Worm (Caenorhabditis elegans) whole organism, L4 larva: Measurements from ENCODE around the gene cutl-23.

Experiments used
- F10B5.3 ChIP-seq: sonication (generic microtip); optimal IDR thresholded peaks from 2 replicates; lab custom pipeline; 2016; ENCODE audit warnings: mild to moderate bottlenecking, missing genetic modification characterization, missing compliant biosample characterization
- F37D6.2 ChIP-seq: sonication (generic microtip); optimal IDR thresholded peaks from 2 replicates; lab custom pipeline; 2016; ENCODE audit warnings: mild to moderate bottlenecking, missing genetic modification characterization, missing compliant biosample characterization
- F49E8.2 ChIP-seq: sonication (generic microtip); optimal IDR thresholded peaks from 2 replicates; lab custom pipeline; 2016; ENCODE audit warnings: missing compliant biosample characterization, mild to moderate bottlenecking, missing genetic modification characterization, borderline replicate concordance
- T20F7.1 ChIP-seq: fragments of 200-800 bp; sonication (Bioruptor generic); optimal IDR thresholded peaks from 2 replicates; lab custom pipeline; 2018; ENCODE audit warnings: mild to moderate bottlenecking, missing genetic modification characterization, missing compliant biosample characterization
- Y105C5A.15 ChIP-seq: fragments of 200-800 bp; sonication (Bioruptor generic); IDR thresholded peaks from 2 replicates; pipeline ENCODE4 v1.3.6; 2022; ENCODE audit warnings: missing genetic modification characterization, missing compliant biosample characterization
- Y48G9A.11 ChIP-seq: fragments of 200-800 bp; sonication (Bioruptor generic); IDR thresholded peaks from 2 replicates; pipeline ENCODE4 v1.3.6; 2022; ENCODE audit warnings: missing genetic modification reagents, missing genetic modification characterization, missing compliant biosample characterization
- Y5F2A.4 ChIP-seq: fragments of 200-800 bp; sonication (Bioruptor generic); optimal IDR thresholded peaks from 2 replicates; lab custom pipeline; 2018; ENCODE audit warnings: mild to moderate bottlenecking, missing genetic modification characterization, missing compliant biosample characterization
- ZK546.5 ChIP-seq, 2 experiments: sonication (generic microtip); optimal IDR thresholded peaks; 2 replicates each; lab custom pipeline; 2017; ENCODE audit warnings: missing biosample characterization in 2 of 2, missing genetic modification characterization in 2 of 2
- aha-1 ChIP-seq: fragments of 150-350 bp; peaks from one replicate; lab custom pipeline; 2014; ENCODE audit warnings: missing biosample characterization, missing genetic modification characterization
- arid-1 ChIP-seq: fragments of 200-800 bp; sonication (Bioruptor generic); conservative IDR thresholded peaks from 2 replicates; pipeline ENCODE4 v1.3.6; 2022; ENCODE audit warnings: missing genetic modification reagents, missing genetic modification characterization, missing compliant biosample characterization
- ceh-28 ChIP-seq: fragments of 150-350 bp; optimal IDR thresholded peaks from 2 replicates; lab custom pipeline; 2014; ENCODE audit warnings: missing biosample characterization, missing genetic modification reagents, missing genetic modification characterization
- ceh-32 ChIP-seq: sonication (generic microtip); optimal IDR thresholded peaks from 2 replicates; lab custom pipeline; 2016; ENCODE audit warnings: mild to moderate bottlenecking, missing genetic modification characterization, missing compliant biosample characterization; ENCODE audit not compliant: poor library complexity
- ceh-62 ChIP-seq: sonication (generic microtip); optimal IDR thresholded peaks from 2 replicates; lab custom pipeline; 2017; ENCODE audit warnings: missing biosample characterization, missing genetic modification characterization
- ces-1 ChIP-seq: fragments of 150-350 bp; sonication (generic microtip); optimal IDR thresholded peaks from 4 replicates; lab custom pipeline; 2014; ENCODE audit warnings: missing biosample characterization, missing genetic modification reagents, missing genetic modification characterization
- daf-16 ChIP-seq, 3 experiments: sonication (generic microtip); optimal IDR thresholded peaks; 2 replicates each; lab custom pipeline; 2016 to 2017; ENCODE audit warnings: missing genetic modification characterization in 3 of 3, missing genetic modification reagents in 3 of 3, mild to moderate bottlenecking in 2 of 3, missing compliant biosample characterization in 2 of 3, missing biosample characterization in 1 of 3, moderate library complexity in 1 of 3
- daf-19 ChIP-seq: fragments of 200-800 bp; sonication (Bioruptor generic); conservative IDR thresholded peaks from 2 replicates; pipeline ENCODE4 v1.3.6; 2022; ENCODE audit warnings: missing genetic modification characterization, missing compliant biosample characterization
- dmd-6 ChIP-seq: fragments of 200-800 bp; sonication (Bioruptor generic); IDR thresholded peaks from 2 replicates; pipeline ENCODE4 v1.3.6; 2022; ENCODE audit warnings: missing genetic modification reagents, missing genetic modification characterization, missing compliant biosample characterization
- dmd-8 ChIP-seq: fragments of 200-800 bp; sonication (Bioruptor generic); IDR thresholded peaks from 2 replicates; pipeline ENCODE4 v1.3.6; 2022; ENCODE audit warnings: missing genetic modification characterization, missing compliant biosample characterization
- dmd-9 ChIP-seq: fragments of 200-800 bp; sonication (Bioruptor generic); IDR thresholded peaks from 2 replicates; pipeline ENCODE4 v1.3.6; 2022; ENCODE audit warnings: missing genetic modification reagents, missing genetic modification characterization, missing compliant biosample characterization
- dpl-1 ChIP-seq: fragments of 150-350 bp; optimal IDR thresholded peaks from 2 replicates; lab custom pipeline; 2014; ENCODE audit warnings: missing biosample characterization, missing genetic modification reagents, missing genetic modification characterization
- duxl-1 ChIP-seq: sonication (generic microtip); optimal IDR thresholded peaks from 2 replicates; lab custom pipeline; 2016; ENCODE audit warnings: mild to moderate bottlenecking, missing genetic modification characterization, moderate library complexity, missing compliant biosample characterization; ENCODE audit not compliant: poor library complexity
- dve-1 ChIP-seq: sonication (generic microtip); optimal IDR thresholded peaks from 2 replicates; lab custom pipeline; 2017; ENCODE audit warnings: antibody characterized with exemption, mild to moderate bottlenecking, missing genetic modification characterization, missing compliant biosample characterization; ENCODE audit not compliant: insufficient read depth
- gei-8 ChIP-seq: fragments of 200-800 bp; sonication (Bioruptor generic); optimal IDR thresholded peaks from 2 replicates; lab custom pipeline; 2018; ENCODE audit warnings: mild to moderate bottlenecking, missing genetic modification characterization, missing compliant biosample characterization
- hif-1 ChIP-seq, 2 experiments: sonication (generic microtip); optimal IDR thresholded peaks; 2 replicates each; lab custom pipeline; 2016 to 2017; ENCODE audit warnings: missing compliant biosample characterization in 2 of 2, missing genetic modification characterization in 2 of 2, missing genetic modification reagents in 2 of 2, missing genotype in 2 of 2, mild to moderate bottlenecking in 1 of 2
- hlh-11 ChIP-seq: fragments of 200-800 bp; sonication (Bioruptor generic); optimal IDR thresholded peaks from 2 replicates; lab custom pipeline; 2018; ENCODE audit warnings: mild to moderate bottlenecking, missing genetic modification characterization, missing compliant biosample characterization
- hlh-30 ChIP-seq: sonication (generic microtip); optimal IDR thresholded peaks from 2 replicates; lab custom pipeline; 2017; ENCODE audit warnings: antibody characterized with exemption, mild to moderate bottlenecking, missing genetic modification characterization, missing compliant biosample characterization; ENCODE audit not compliant: insufficient read depth
- hmg-1.1 ChIP-seq: fragments of 200-800 bp; sonication (Bioruptor generic); IDR thresholded peaks from 2 replicates; pipeline ENCODE4 v1.3.6; 2022; ENCODE audit warnings: missing genetic modification reagents, missing genetic modification characterization, missing compliant biosample characterization
- lin-13 ChIP-seq: fragments of 150-350 bp; optimal IDR thresholded peaks from 2 replicates; lab custom pipeline; 2014; ENCODE audit warnings: missing biosample characterization, missing genetic modification reagents, missing genetic modification characterization
- lin-15B ChIP-seq: fragments of 150-350 bp; sonication (generic microtip); optimal IDR thresholded peaks from 3 replicates; lab custom pipeline; 2014; ENCODE audit warnings: missing biosample characterization, missing genetic modification characterization
- lin-29 ChIP-seq: fragments of 200-800 bp; sonication (Bioruptor generic); IDR thresholded peaks from 2 replicates; pipeline ENCODE4 v1.3.6; 2022; ENCODE audit warnings: missing genetic modification reagents, missing genetic modification characterization, missing compliant biosample characterization
- lin-38 ChIP-seq: fragments of 200-800 bp; sonication (Bioruptor generic); IDR thresholded peaks from 2 replicates; pipeline ENCODE4 v1.3.6; 2022; ENCODE audit warnings: missing genetic modification reagents, missing genetic modification characterization, missing compliant biosample characterization
- lir-3 ChIP-seq: sonication (generic microtip); optimal IDR thresholded peaks from 2 replicates; lab custom pipeline; 2016; ENCODE audit warnings: mild to moderate bottlenecking, missing genetic modification characterization, missing compliant biosample characterization
- madf-5 ChIP-seq, 2 experiments: fragments of 200-800 bp; sonication (Bioruptor generic); IDR thresholded peaks; 2 replicates each; pipeline ENCODE4 v1.3.6; 2022; ENCODE audit warnings: missing compliant biosample characterization in 2 of 2, missing genetic modification characterization in 2 of 2
- mdl-1 ChIP-seq, 2 experiments: fragments of 150-350 bp in 1 of 2; sonication (generic microtip) in 1 of 2; optimal IDR thresholded peaks; 2 replicates each; lab custom pipeline; 2014 to 2017; ENCODE audit warnings: missing biosample characterization in 2 of 2, missing genetic modification characterization in 2 of 2
- mxl-3 ChIP-seq: fragments of 200-800 bp; sonication (Bioruptor generic); optimal IDR thresholded peaks from 2 replicates; lab custom pipeline; 2018; ENCODE audit warnings: mild to moderate bottlenecking, missing genetic modification characterization, missing compliant biosample characterization
- nhr-10 ChIP-seq: fragments of 150-350 bp; optimal IDR thresholded peaks from 2 replicates; lab custom pipeline; 2014; ENCODE audit warnings: missing biosample characterization, missing genetic modification characterization
- nhr-28 ChIP-seq: fragments of 150-350 bp; optimal IDR thresholded peaks from 2 replicates; lab custom pipeline; 2014; ENCODE audit warnings: missing biosample characterization, missing genetic modification characterization
- nhr-77 ChIP-seq: fragments of 150-350 bp; optimal IDR thresholded peaks from 2 replicates; lab custom pipeline; 2014; ENCODE audit warnings: missing biosample characterization, missing genetic modification characterization
- php-3 ChIP-seq: fragments of 200-800 bp; sonication (Bioruptor generic); IDR thresholded peaks from 2 replicates; pipeline ENCODE4 v1.3.6; 2022; ENCODE audit warnings: missing genetic modification reagents, missing genetic modification characterization, missing compliant biosample characterization
- saeg-2 ChIP-seq: fragments of 200-800 bp; sonication (Bioruptor generic); IDR thresholded peaks from 2 replicates; pipeline ENCODE4 v1.3.6; 2022; ENCODE audit warnings: missing genetic modification reagents, missing genetic modification characterization, missing compliant biosample characterization
- spr-3 ChIP-seq: fragments of 200-800 bp; sonication (Bioruptor generic); optimal IDR thresholded peaks from 2 replicates; lab custom pipeline; 2018; ENCODE audit warnings: mild to moderate bottlenecking, missing genetic modification characterization, missing compliant biosample characterization
- tra-1 ChIP-seq: fragments of 200-800 bp; sonication (Bioruptor generic); IDR thresholded peaks from 2 replicates; pipeline ENCODE4 v1.3.6; 2022; ENCODE audit warnings: missing genetic modification reagents, missing genetic modification characterization, missing compliant biosample characterization
- unc-62 ChIP-seq, 3 experiments: fragments of 150-350 bp in 1 of 3; sonication (generic microtip); optimal IDR thresholded peaks in 2 of 3; peaks in 1 of 3; 1 replicate in 1 of 3; 2 replicates in 2 of 3; lab custom pipeline; 2014 to 2017; ENCODE audit warnings: missing biosample characterization in 3 of 3, missing genetic modification characterization in 3 of 3, missing genetic modification reagents in 3 of 3, missing genotype in 1 of 3
- vab-7 ChIP-seq: fragments of 200-800 bp; sonication (Bioruptor generic); IDR thresholded peaks from 2 replicates; pipeline ENCODE4 v1.3.6; 2022; ENCODE audit warnings: missing genetic modification reagents, missing genetic modification characterization, missing compliant biosample characterization
- zfp-2 ChIP-seq: sonication (generic microtip); optimal IDR thresholded peaks from 2 replicates; lab custom pipeline; 2016; ENCODE audit warnings: mild to moderate bottlenecking, missing genetic modification characterization, missing compliant biosample characterization
- zfp-3 ChIP-seq: fragments of 200-800 bp; sonication (Bioruptor generic); conservative IDR thresholded peaks from 2 replicates; pipeline ENCODE4 v1.3.6; 2022; ENCODE audit warnings: missing genetic modification reagents, missing genetic modification characterization, missing compliant biosample characterization
- zip-2 ChIP-seq: fragments of 150-350 bp; optimal IDR thresholded peaks from 2 replicates; lab custom pipeline; 2014; ENCODE audit warnings: missing biosample characterization, missing genetic modification characterization
- ztf-11 ChIP-seq: fragments of 150-350 bp; optimal IDR thresholded peaks from 2 replicates; lab custom pipeline; 2014; ENCODE audit warnings: missing biosample characterization, missing genetic modification characterization

The cutl-23 gene

DNA sequence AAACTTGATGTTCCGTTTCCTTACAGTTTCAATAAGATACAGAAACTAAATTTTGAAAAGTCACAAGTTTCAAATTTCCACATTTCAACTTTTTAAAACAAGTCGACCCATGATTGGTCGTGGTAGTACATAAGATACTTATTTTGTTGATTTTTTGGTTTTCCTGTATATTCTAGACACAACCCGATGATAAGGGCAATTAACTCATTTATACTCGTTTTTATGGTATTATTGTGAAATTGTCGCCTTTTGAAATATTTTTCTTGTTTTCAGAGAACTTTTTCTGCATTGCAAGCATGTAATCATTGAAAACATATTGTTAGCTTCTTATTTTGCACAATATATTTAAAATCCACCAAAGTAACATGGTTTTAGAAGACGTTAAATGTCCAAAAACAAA, 42.0 kb downstream of the cutl-23 start:
- TF ChIP-seq Y5F2A.4 (GFP tag; lab: Kevin White, UChicago) = no peak
- peak in 1 of 2 experiments; percentile 1 for TF ChIP-seq unc-62 (GFP tag; optimal IDR thresholded peaks at IDR 0.05 in 1 of 2; lab: Kevin White, UChicago)
- TF ChIP-seq unc-62 (tag; optimal IDR thresholded peaks at IDR 0.05; lab: Kevin White, UChicago) = no peak
- TF ChIP-seq daf-16 (GFP tag; optimal IDR thresholded peaks at IDR 0.05; lab: Kevin White, UChicago) = no peak
- TF ChIP-seq daf-16 (tag; optimal IDR thresholded peaks at IDR 0.05; lab: Kevin White, UChicago) = peak; percentile 63
- TF ChIP-seq dmd-6 (GFP tag; lab: Robert Waterston, UW) = no peak

DNA sequence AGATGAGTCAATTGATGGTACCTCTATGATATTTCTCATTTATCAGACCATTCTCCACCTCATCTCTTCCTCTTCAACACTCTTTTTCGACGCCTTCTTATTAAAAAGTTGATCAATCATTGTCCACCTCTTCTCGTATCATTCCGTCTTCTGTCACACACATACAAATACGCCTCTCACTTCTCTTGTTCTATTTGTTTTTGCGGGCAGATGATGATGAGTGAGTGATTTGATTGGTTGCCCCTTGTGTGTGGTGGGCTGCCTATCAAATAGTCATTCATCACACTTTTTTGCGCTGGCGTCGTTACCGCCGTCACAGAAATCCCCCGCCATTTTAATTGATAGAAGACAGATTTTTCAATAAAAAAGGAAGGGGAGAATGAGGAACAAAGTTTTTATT, 42.7 kb downstream of the cutl-23 start:
- TF ChIP-seq vab-7 = no peak
- TF ChIP-seq T20F7.1 (GFP tag; lab: Kevin White, UChicago) = no peak
- TF ChIP-seq F49E8.2 (tag; lab: Kevin White, UChicago) = no peak
- no peak for TF ChIP-seq ceh-32
- no peak for TF ChIP-seq zip-2
- no peak for TF ChIP-seq daf-19 (GFP tag; lab: Robert Waterston, UW)
- no peak for TF ChIP-seq Y48G9A.11 (GFP tag; lab: Robert Waterston, UW)
- TF ChIP-seq lir-3 (tag; lab: Kevin White, UChicago) = no peak
- no peak for TF ChIP-seq zfp-3 (GFP tag; lab: Robert Waterston, UW)
- no peak for TF ChIP-seq lin-15B (tag; lab: Kevin White, UChicago)
- TF ChIP-seq hif-1 (tag; optimal IDR thresholded peaks at IDR 0.05; lab: Kevin White, UChicago) = no peak
- TF ChIP-seq hlh-11 (tag; lab: Kevin White, UChicago) = peak; percentile 73
- no peak for TF ChIP-seq zfp-2 (tag; lab: Kevin White, UChicago)
- no peak for TF ChIP-seq madf-5 (GFP tag; IDR thresholded peaks at IDR 0.05; lab: Robert Waterston, UW)
- no peak for TF ChIP-seq tra-1
- no peak for TF ChIP-seq dmd-8 (GFP tag; lab: Robert Waterston, UW)
- no peak for TF ChIP-seq spr-3
- TF ChIP-seq ZK546.5 (tag; optimal IDR thresholded peaks at IDR 0.05; lab: Kevin White, UChicago) = no peak
- TF ChIP-seq lin-29 (GFP tag; lab: Robert Waterston, UW) = no peak
- no peak for TF ChIP-seq lin-38 (GFP tag; lab: Robert Waterston, UW)
- TF ChIP-seq gei-8 = no peak
- peak in 1 of 2 experiments; percentile 60 for TF ChIP-seq unc-62 (GFP tag; optimal IDR thresholded peaks at IDR 0.05 in 1 of 2; lab: Kevin White, UChicago)
- TF ChIP-seq unc-62 (tag; optimal IDR thresholded peaks at IDR 0.05; lab: Kevin White, UChicago) = no peak
- TF ChIP-seq F37D6.2 (tag; lab: Kevin White, UChicago) = no peak
- TF ChIP-seq dpl-1 (GFP tag; lab: Kevin White, UChicago) = no peak
- TF ChIP-seq dve-1 (tag; lab: Kevin White, UChicago) = peak; percentile 17
- TF ChIP-seq hmg-1.1 (GFP tag; lab: Robert Waterston, UW) = no peak
- TF ChIP-seq mxl-3 (GFP tag; lab: Kevin White, UChicago) = peak; percentile 63
- TF ChIP-seq ces-1 (GFP tag; lab: Kevin White, UChicago) = no peak
- TF ChIP-seq lin-13 = no peak
- no peak for TF ChIP-seq nhr-10 (tag; lab: Kevin White, UChicago)
- no peak for TF ChIP-seq ceh-62 (tag; lab: Kevin White, UChicago)
- TF ChIP-seq aha-1 (tag; lab: Kevin White, UChicago) = peak; percentile 9
- no peak for TF ChIP-seq saeg-2 (GFP tag; lab: Robert Waterston, UW)
- TF ChIP-seq ceh-28 (tag; lab: Kevin White, UChicago) = no peak
- peak in 1 of 2 experiments; percentile 25 for TF ChIP-seq mdl-1 (tag; optimal IDR thresholded peaks at IDR 0.05; lab: Kevin White, UChicago)
- TF ChIP-seq arid-1 (GFP tag; lab: Robert Waterston, UW) = no peak
- TF ChIP-seq php-3 (GFP tag; lab: Robert Waterston, UW) = no peak
- TF ChIP-seq hlh-30 (tag; lab: Kevin White, UChicago) = peak; percentile 74
- TF ChIP-seq duxl-1 (tag; lab: Kevin White, UChicago) = no peak
- TF ChIP-seq dmd-9 (GFP tag; lab: Robert Waterston, UW) = no peak
- TF ChIP-seq ztf-11 (tag; lab: Kevin White, UChicago) = no peak
- TF ChIP-seq nhr-77 (tag; lab: Kevin White, UChicago) = no peak
- no peak for TF ChIP-seq Y105C5A.15 (GFP tag; lab: Robert Waterston, UW)
- peak; percentile 61 for TF ChIP-seq nhr-28
- no peak for TF ChIP-seq F10B5.3 (tag; lab: Kevin White, UChicago)
